Worm (Caenorhabditis elegans): ENCODE data around the gene sknr-1.

The sknr-1 gene

ce11 chrV:2656159-2656558 is 30.9 kb upstream of the sknr-1 start:
- TF ChIP-seq aly-1 (tag; optimal IDR thresholded peaks at IDR 0.05) (no peak), F13C5.2 (tag; optimal IDR thresholded peaks at IDR 0.05) (no peak), hnd-1 (tag; optimal IDR thresholded peaks at IDR 0.05) (no peak), ama-1 (optimal IDR thresholded peaks at IDR 0.05) (no peak), tbx-37 (GFP tag; conservative IDR thresholded peaks at IDR 0.05) (no peak), scrt-1 (GFP tag; IDR thresholded peaks at IDR 0.05) (no peak), B0310.2 (tag; optimal IDR thresholded peaks at IDR 0.05) (no peak), tbx-11 (GFP tag; IDR thresholded peaks at IDR 0.05) (no peak), pes-1 (GFP tag; IDR thresholded peaks at IDR 0.05) (no peak), hmg-4 (GFP tag; optimal IDR thresholded peaks at IDR 0.05) (no peak), hmbx-1 (tag; optimal IDR thresholded peaks at IDR 0.05) (no peak), ceh-36 (tag; optimal IDR thresholded peaks at IDR 0.05) (no peak), flt-1 (GFP tag; IDR thresholded peaks at IDR 0.05) (no peak), tra-4 (tag; optimal IDR thresholded peaks at IDR 0.05) (no peak), ets-7 (tag; optimal IDR thresholded peaks at IDR 0.05) (no peak), ceh-13 (GFP tag; optimal IDR thresholded peaks at IDR 0.05) (no peak), sea-1 (GFP tag; conservative IDR thresholded peaks at IDR 0.05) (no peak)

ce11 chrV:2652557-2653133 is 27.4 kb upstream of the sknr-1 start, which contains the start of the genes W02H5.8 and angl-1:
W02H5.8 (minus strand) TSS chrV:2652657.
angl-1 (plus strand) TSS chrV:2653083.
- TF ChIP-seq flt-1 (GFP tag; IDR thresholded peaks at IDR 0.05) (no peak), aly-1 (tag; optimal IDR thresholded peaks at IDR 0.05) (no peak), sea-1 (GFP tag; conservative IDR thresholded peaks at IDR 0.05) (no peak), scrt-1 (GFP tag; IDR thresholded peaks at IDR 0.05) (no peak), B0310.2 (tag; optimal IDR thresholded peaks at IDR 0.05) (no peak)

ce11 chrV:2650980-2651379 is 25.7 kb upstream of the sknr-1 start:
- no peak for TF ChIP-seq aly-1 (tag; optimal IDR thresholded peaks at IDR 0.05)
- TF ChIP-seq ama-1 (optimal IDR thresholded peaks at IDR 0.05) = no peak

ce11 chrV:2647222-2647796 is 22.0 kb upstream of the sknr-1 start:
- TF ChIP-seq ets-7 (tag; optimal IDR thresholded peaks at IDR 0.05) (no peak), sea-1 (GFP tag; conservative IDR thresholded peaks at IDR 0.05) (no peak), tbx-37 (GFP tag; conservative IDR thresholded peaks at IDR 0.05) (no peak), aly-1 (tag; optimal IDR thresholded peaks at IDR 0.05) (no peak), F13C5.2 (tag; optimal IDR thresholded peaks at IDR 0.05) (no peak), hmbx-1 (tag; optimal IDR thresholded peaks at IDR 0.05) (no peak), ceh-36 (tag; optimal IDR thresholded peaks at IDR 0.05) (no peak), tra-4 (tag; optimal IDR thresholded peaks at IDR 0.05) (no peak), pes-1 (GFP tag; IDR thresholded peaks at IDR 0.05) (no peak), tbx-11 (GFP tag; IDR thresholded peaks at IDR 0.05) (no peak), B0310.2 (tag; optimal IDR thresholded peaks at IDR 0.05) (no peak), hmg-4 (GFP tag; optimal IDR thresholded peaks at IDR 0.05) (no peak), scrt-1 (GFP tag; IDR thresholded peaks at IDR 0.05) (no peak), hnd-1 (tag; optimal IDR thresholded peaks at IDR 0.05) (no peak), ama-1 (optimal IDR thresholded peaks at IDR 0.05) (no peak), ceh-13 (GFP tag; optimal IDR thresholded peaks at IDR 0.05) (no peak), flt-1 (GFP tag; IDR thresholded peaks at IDR 0.05) (no peak)

ce11 chrV:2646067-2646466 is 20.8 kb upstream of the sknr-1 start:
- TF ChIP-seq tbx-11 (GFP tag; IDR thresholded peaks at IDR 0.05) (no peak), flt-1 (GFP tag; IDR thresholded peaks at IDR 0.05) (no peak), B0310.2 (tag; optimal IDR thresholded peaks at IDR 0.05) (no peak), ceh-13 (GFP tag; optimal IDR thresholded peaks at IDR 0.05) (no peak), sea-1 (GFP tag; conservative IDR thresholded peaks at IDR 0.05) (no peak), hnd-1 (tag; optimal IDR thresholded peaks at IDR 0.05) (no peak), tbx-37 (GFP tag; conservative IDR thresholded peaks at IDR 0.05) (no peak), ceh-36 (tag; optimal IDR thresholded peaks at IDR 0.05) (no peak), tra-4 (tag; optimal IDR thresholded peaks at IDR 0.05) (no peak), hmg-4 (GFP tag; optimal IDR thresholded peaks at IDR 0.05) (no peak), hmbx-1 (tag; optimal IDR thresholded peaks at IDR 0.05) (no peak), pes-1 (GFP tag; IDR thresholded peaks at IDR 0.05) (no peak), aly-1 (tag; optimal IDR thresholded peaks at IDR 0.05) (no peak), ets-7 (tag; optimal IDR thresholded peaks at IDR 0.05) (no peak), scrt-1 (GFP tag; IDR thresholded peaks at IDR 0.05) (no peak), F13C5.2 (tag; optimal IDR thresholded peaks at IDR 0.05) (no peak), ama-1 (optimal IDR thresholded peaks at IDR 0.05) (no peak)

- TF ChIP-seq F13C5.2 (tag; optimal IDR thresholded peaks at IDR 0.05) = no peak
- no peak for TF ChIP-seq hnd-1 (tag; optimal IDR thresholded peaks at IDR 0.05)
- TF ChIP-seq scrt-1 (GFP tag; IDR thresholded peaks at IDR 0.05) = no peak
- TF ChIP-seq flt-1 (GFP tag; IDR thresholded peaks at IDR 0.05) = no peak
- TF ChIP-seq ceh-13 (GFP tag; optimal IDR thresholded peaks at IDR 0.05) = no peak
- TF ChIP-seq tra-4 (tag; optimal IDR thresholded peaks at IDR 0.05) = no peak
- TF ChIP-seq hmbx-1 (tag; optimal IDR thresholded peaks at IDR 0.05) = no peak
- TF ChIP-seq aly-1 (tag; optimal IDR thresholded peaks at IDR 0.05) = no peak
- TF ChIP-seq tbx-37 (GFP tag; conservative IDR thresholded peaks at IDR 0.05) = no peak
- TF ChIP-seq hmg-4 (GFP tag; optimal IDR thresholded peaks at IDR 0.05) = no peak
- no peak for TF ChIP-seq pes-1 (GFP tag; IDR thresholded peaks at IDR 0.05)
- TF ChIP-seq ceh-36 (tag; optimal IDR thresholded peaks at IDR 0.05) = no peak
- TF ChIP-seq B0310.2 (tag; optimal IDR thresholded peaks at IDR 0.05) = no peak
- TF ChIP-seq ets-7 (tag; optimal IDR thresholded peaks at IDR 0.05) = no peak
- no peak for TF ChIP-seq sea-1 (GFP tag; conservative IDR thresholded peaks at IDR 0.05)
- TF ChIP-seq tbx-11 (GFP tag; IDR thresholded peaks at IDR 0.05) = no peak
- TF ChIP-seq ama-1 (optimal IDR thresholded peaks at IDR 0.05) = no peak
Observed at ce11 chrV:2639506-2639905, 14.2 kb upstream of the sknr-1 start.

- no peak for TF ChIP-seq B0310.2 (tag; optimal IDR thresholded peaks at IDR 0.05)
- no peak for TF ChIP-seq tra-4 (tag; optimal IDR thresholded peaks at IDR 0.05)
- no peak for TF ChIP-seq ets-7 (tag; optimal IDR thresholded peaks at IDR 0.05)
- no peak for TF ChIP-seq tbx-37 (GFP tag; conservative IDR thresholded peaks at IDR 0.05)
- no peak for TF ChIP-seq hmg-4 (GFP tag; optimal IDR thresholded peaks at IDR 0.05)
- TF ChIP-seq hmbx-1 (tag; optimal IDR thresholded peaks at IDR 0.05) = no peak
- no peak for TF ChIP-seq F13C5.2 (tag; optimal IDR thresholded peaks at IDR 0.05)
- TF ChIP-seq aly-1 (tag; optimal IDR thresholded peaks at IDR 0.05) = no peak
- no peak for TF ChIP-seq ama-1 (optimal IDR thresholded peaks at IDR 0.05)
Observed at ce11 chrV:2639035-2639434, 13.8 kb upstream of the sknr-1 start, which contains the start of gene W02H5.2. W02H5.2 (plus strand) TSS chrV:2639335.

All from whole organism, early embryonic.